Fruit fly (Drosophila melanogaster): ENCODE results near the gene Pfdn2.

- no peak for TF ChIP-seq CrebA (GFP tag; optimal IDR thresholded peaks at IDR 0.05; ENCODE audit: borderline replicate concordance)
- no peak for TF ChIP-seq psq (GFP tag; optimal IDR thresholded peaks at IDR 0.05)
- TF ChIP-seq Dfd (GFP tag; optimal IDR thresholded peaks at IDR 0.05): no peak
- TF ChIP-seq fru (GFP tag; optimal IDR thresholded peaks at IDR 0.05): no peak
- TF ChIP-seq sage (GFP tag; optimal IDR thresholded peaks at IDR 0.05): no peak
These were observed 4.4 kb downstream of the Pfdn2 start, which contains the start of gene CG6310 for dm6 chr3L:11069764-11070163.

All from whole organism, wandering third instar larva.